Worm (Caenorhabditis elegans) whole organism, L1 larva: ENCODE results near the gene ctsa-3.1.

Source experiments
- C04F5.9 ChIP-seq: sonication (generic microtip); optimal IDR thresholded peaks from 2 replicates; lab custom pipeline; 2016; ENCODE audit warnings: missing genetic modification characterization, missing compliant biosample characterization
- C16A3.4 ChIP-seq: fragments of 150-350 bp; optimal IDR thresholded peaks from 2 replicates; lab custom pipeline; 2014; ENCODE audit warnings: missing biosample characterization, missing genetic modification characterization
- F16B12.6 ChIP-seq: fragments of 150-350 bp; optimal IDR thresholded peaks from 2 replicates; lab custom pipeline; 2014; ENCODE audit warnings: missing biosample characterization, missing genetic modification characterization
- Y116A8C.19 ChIP-seq: sonication (generic microtip); optimal IDR thresholded peaks from 2 replicates; lab custom pipeline; 2016; ENCODE audit warnings: missing compliant biosample characterization, missing genetic modification characterization, borderline replicate concordance
- alr-1 ChIP-seq: fragments of 200-800 bp; sonication (Bioruptor generic); optimal IDR thresholded peaks from 2 replicates; lab custom pipeline; 2018; ENCODE audit warnings: borderline replicate concordance, mild to moderate bottlenecking, missing genetic modification characterization, missing compliant biosample characterization
- ceh-63 ChIP-seq: fragments of 200-800 bp; sonication (Bioruptor generic); optimal IDR thresholded peaks from 2 replicates; lab custom pipeline; 2018; ENCODE audit warnings: mild to moderate bottlenecking, missing genetic modification characterization, missing compliant biosample characterization
- ceh-82 ChIP-seq, 3 experiments: fragments of 150-350 bp in 1 of 3; sonication (generic microtip) in 2 of 3; optimal IDR thresholded peaks; 2 replicates each; lab custom pipeline; 2014 to 2017; ENCODE audit warnings: missing biosample characterization in 3 of 3, missing genetic modification characterization in 3 of 3
- ceh-88 ChIP-seq: fragments of 200-800 bp; sonication (Bioruptor generic); IDR thresholded peaks from 2 replicates; pipeline ENCODE4 v1.3.6; 2022; ENCODE audit warnings: missing genetic modification characterization, missing compliant biosample characterization
- dsc-1 ChIP-seq: sonication (generic microtip); optimal IDR thresholded peaks from 2 replicates; lab custom pipeline; 2016; ENCODE audit warnings: mild to moderate bottlenecking, missing genetic modification characterization, missing compliant biosample characterization
- efl-1 ChIP-seq, 4 experiments: fragments of 150-350 bp; optimal IDR thresholded peaks in 3 of 4; peaks in 1 of 4; 1 replicate in 1 of 4; 2 replicates in 3 of 4; lab custom pipeline; 2014; ENCODE audit warnings: missing biosample characterization in 2 of 4, missing genetic modification characterization in 2 of 4, missing genetic modification reagents in 2 of 4
- egl-13 ChIP-seq: sonication (generic microtip); optimal IDR thresholded peaks from 2 replicates; lab custom pipeline; 2016; ENCODE audit warnings: missing genotype, missing genetic modification reagents, missing genetic modification characterization, missing compliant biosample characterization
- elt-2 ChIP-seq: sonication (generic microtip); optimal IDR thresholded peaks from 2 replicates; lab custom pipeline; 2016; ENCODE audit warnings: missing genetic modification characterization, mild to moderate bottlenecking, inconsistent platforms, missing compliant biosample characterization, missing genetic modification reagents
- ets-5 ChIP-seq: fragments of 200-800 bp; sonication (Bioruptor generic); IDR thresholded peaks from 2 replicates; pipeline ENCODE4 v1.3.6; 2022; ENCODE audit warnings: missing genetic modification characterization, missing compliant biosample characterization
- fkh-8 ChIP-seq: sonication (generic microtip); optimal IDR thresholded peaks from 2 replicates; lab custom pipeline; 2016; ENCODE audit warnings: mild to moderate bottlenecking, missing genetic modification characterization, missing compliant biosample characterization
- hlh-4 ChIP-seq: sonication (generic microtip); optimal IDR thresholded peaks from 2 replicates; lab custom pipeline; 2016; ENCODE audit warnings: mild to moderate bottlenecking, missing genetic modification characterization, missing compliant biosample characterization
- hpl-2 ChIP-seq: fragments of 150-350 bp; optimal IDR thresholded peaks from 2 replicates; lab custom pipeline; 2014; ENCODE audit warnings: missing biosample characterization, missing genetic modification reagents, missing genetic modification characterization
- irx-1 ChIP-seq: sonication (generic microtip); optimal IDR thresholded peaks from 2 replicates; lab custom pipeline; 2016; ENCODE audit warnings: missing genetic modification characterization, missing compliant biosample characterization
- lin-13 ChIP-seq: fragments of 150-350 bp; optimal IDR thresholded peaks from 2 replicates; lab custom pipeline; 2014; ENCODE audit warnings: missing biosample characterization, missing genetic modification reagents, missing genetic modification characterization
- lin-14 ChIP-seq: fragments of 200-800 bp; sonication (Bioruptor generic); optimal IDR thresholded peaks from 2 replicates; lab custom pipeline; 2018; ENCODE audit warnings: mild to moderate bottlenecking, missing genetic modification characterization, moderate library complexity, missing compliant biosample characterization
- lin-35 ChIP-seq, 2 experiments: fragments of 150-350 bp; optimal IDR thresholded peaks; 2 replicates each; lab custom pipeline; 2014; ENCODE audit warnings: missing biosample characterization in 2 of 2, missing genetic modification characterization in 2 of 2, missing genetic modification reagents in 2 of 2
- lin-39 ChIP-seq: fragments of 150-350 bp; optimal IDR thresholded peaks from 2 replicates; lab custom pipeline; 2014; ENCODE audit warnings: missing biosample characterization, missing genetic modification reagents, missing genetic modification characterization
- lir-3 ChIP-seq: sonication (generic microtip); optimal IDR thresholded peaks from 2 replicates; lab custom pipeline; 2016; ENCODE audit warnings: mild to moderate bottlenecking, missing genetic modification characterization, moderate library complexity, missing compliant biosample characterization; ENCODE audit not compliant: poor library complexity
- lsy-2 ChIP-seq, 2 experiments: fragments of 150-350 bp; optimal IDR thresholded peaks; 2 replicates each; lab custom pipeline; 2014; ENCODE audit warnings: missing biosample characterization in 2 of 2, missing genetic modification characterization in 2 of 2
- mdl-1 ChIP-seq, 2 experiments: fragments of 150-350 bp; optimal IDR thresholded peaks; 2 replicates each; lab custom pipeline; 2014 to 2017; ENCODE audit warnings: missing biosample characterization in 2 of 2, missing genetic modification characterization in 2 of 2, inconsistent platforms in 1 of 2
- mep-1 ChIP-seq: fragments of 150-350 bp; optimal IDR thresholded peaks from 2 replicates; lab custom pipeline; 2014; ENCODE audit warnings: missing biosample characterization, missing genetic modification characterization
- nhr-12 ChIP-seq: sonication (generic microtip); optimal IDR thresholded peaks from 2 replicates; lab custom pipeline; 2017; ENCODE audit warnings: missing biosample characterization, missing genetic modification characterization
- nhr-19 ChIP-seq: fragments of 200-800 bp; sonication (Bioruptor generic); conservative IDR thresholded peaks from 2 replicates; pipeline ENCODE4 v1.3.6; 2022; ENCODE audit warnings: missing genetic modification characterization, missing compliant biosample characterization
- nhr-20 ChIP-seq: sonication (generic microtip); optimal IDR thresholded peaks from 2 replicates; lab custom pipeline; 2016; ENCODE audit warnings: mild to moderate bottlenecking, missing genetic modification characterization, missing compliant biosample characterization
- nhr-47 ChIP-seq: sonication (generic microtip); optimal IDR thresholded peaks from 2 replicates; lab custom pipeline; 2016; ENCODE audit warnings: mild to moderate bottlenecking, missing genetic modification characterization, moderate library complexity, missing compliant biosample characterization
- nhr-71 ChIP-seq: sonication (generic microtip); optimal IDR thresholded peaks from 2 replicates; lab custom pipeline; 2016; ENCODE audit warnings: mild to moderate bottlenecking, missing genetic modification characterization, moderate library complexity, missing compliant biosample characterization
- nhr-77 ChIP-seq: fragments of 150-350 bp; optimal IDR thresholded peaks from 2 replicates; lab custom pipeline; 2014; ENCODE audit warnings: missing biosample characterization, missing genetic modification characterization
- nhr-84 ChIP-seq: sonication (generic microtip); optimal IDR thresholded peaks from 2 replicates; lab custom pipeline; 2017; ENCODE audit warnings: missing biosample characterization, missing genetic modification characterization
- nhr-85 ChIP-seq: sonication (generic microtip); peaks from one replicate; lab custom pipeline; 2016; ENCODE audit warnings: missing genetic modification characterization, inconsistent platforms, missing compliant biosample characterization
- nhr-90 ChIP-seq: sonication (generic microtip); optimal IDR thresholded peaks from 2 replicates; lab custom pipeline; 2016; ENCODE audit warnings: mild to moderate bottlenecking, missing genetic modification characterization, missing compliant biosample characterization; ENCODE audit not compliant: poor library complexity
- pag-3 ChIP-seq: sonication (generic microtip); optimal IDR thresholded peaks from 2 replicates; lab custom pipeline; 2017; ENCODE audit warnings: missing genetic modification characterization, mild to moderate bottlenecking, missing compliant biosample characterization, antibody characterized with exemption, borderline replicate concordance; ENCODE audit not compliant: insufficient read depth
- pax-3 ChIP-seq: fragments of 200-800 bp; sonication (Bioruptor generic); optimal IDR thresholded peaks from 2 replicates; lab custom pipeline; 2018; ENCODE audit warnings: mild to moderate bottlenecking, missing genetic modification characterization, moderate library complexity, missing compliant biosample characterization
- rnt-1 ChIP-seq: sonication (generic microtip); optimal IDR thresholded peaks from 2 replicates; lab custom pipeline; 2016; ENCODE audit warnings: mild to moderate bottlenecking, missing genetic modification characterization, moderate library complexity, missing compliant biosample characterization
- skn-1 ChIP-seq: fragments of 150-350 bp; optimal IDR thresholded peaks from 2 replicates; lab custom pipeline; 2014; ENCODE audit warnings: missing biosample characterization, missing genetic modification characterization
- snpc-4 ChIP-seq: fragments of 150-350 bp; optimal IDR thresholded peaks from 2 replicates; lab custom pipeline; 2014; ENCODE audit warnings: missing biosample characterization, missing genetic modification characterization
- snu-23 ChIP-seq: sonication (generic microtip); optimal IDR thresholded peaks from 2 replicates; lab custom pipeline; 2016; ENCODE audit warnings: missing genetic modification characterization, missing compliant biosample characterization
- sup-37 ChIP-seq: fragments of 200-800 bp; sonication (Bioruptor generic); optimal IDR thresholded peaks from 2 replicates; lab custom pipeline; 2018; ENCODE audit warnings: mild to moderate bottlenecking, missing genetic modification characterization, missing compliant biosample characterization
- tlp-1 ChIP-seq: fragments of 150-350 bp; optimal IDR thresholded peaks from 2 replicates; lab custom pipeline; 2014; ENCODE audit warnings: missing biosample characterization, missing genetic modification characterization
- unc-130 ChIP-seq: fragments of 150-350 bp; optimal IDR thresholded peaks from 2 replicates; lab custom pipeline; 2017; ENCODE audit warnings: missing biosample characterization, missing genetic modification characterization, inconsistent platforms
- unc-86 ChIP-seq: sonication (generic microtip); optimal IDR thresholded peaks from 2 replicates; lab custom pipeline; 2016; ENCODE audit warnings: missing genetic modification characterization, missing compliant biosample characterization
- xbp-1 ChIP-seq: sonication (generic microtip); optimal IDR thresholded peaks from 2 replicates; lab custom pipeline; 2016; ENCODE audit warnings: missing genetic modification characterization, missing compliant biosample characterization
- zag-1 ChIP-seq: fragments of 150-350 bp; optimal IDR thresholded peaks from 2 replicates; lab custom pipeline; 2014; ENCODE audit warnings: missing biosample characterization, missing genetic modification characterization
- zip-4 ChIP-seq: fragments of 200-800 bp; sonication (Bioruptor generic); optimal IDR thresholded peaks from 2 replicates; lab custom pipeline; 2018; ENCODE audit warnings: mild to moderate bottlenecking, missing genetic modification characterization, moderate library complexity, missing compliant biosample characterization

ctsa-3.1 gene

ce11 chrII:7232517-7232916 lies at the start of gene ctsa-3.1:
Gene ctsa-3.1, plus strand, starts transcription at chrII:7232853.
- no peak for TF ChIP-seq lin-39 (tag; lab: Kevin White, UChicago)
- TF ChIP-seq hpl-2 (GFP tag; lab: Kevin White, UChicago) = no peak
- TF ChIP-seq nhr-84 (tag; lab: Kevin White, UChicago) = no peak
- TF ChIP-seq elt-2 (tag; lab: Kevin White, UChicago) = peak; percentile 66
- no peak for TF ChIP-seq pax-3 (tag; lab: Kevin White, UChicago)
- peak; percentile 1 for TF ChIP-seq lin-14 (GFP tag; lab: Kevin White, UChicago)
- TF ChIP-seq pag-3 (tag; lab: Kevin White, UChicago) = no peak
- no peak for TF ChIP-seq ets-5 (GFP tag; lab: Robert Waterston, UW)
- no peak for TF ChIP-seq nhr-90
- TF ChIP-seq tlp-1 = no peak
- TF ChIP-seq hlh-4 (tag; lab: Kevin White, UChicago) = no peak
- no peak for TF ChIP-seq nhr-77 (tag; lab: Kevin White, UChicago)

ce11 chrII:7183493-7184272 lies 49.0 kb upstream of the ctsa-3.1 start, which contains the start of gene pdl-1:
Gene pdl-1, plus strand, starts transcription at chrII:7183801.
- no peak for TF ChIP-seq ceh-63
- peak; percentile 79 for TF ChIP-seq rnt-1 (tag; lab: Kevin White, UChicago)
- no peak for TF ChIP-seq sup-37 (GFP tag; lab: Kevin White, UChicago)
- TF ChIP-seq efl-1 (optimal IDR thresholded peaks at IDR 0.05; lab: Kevin White, UChicago) = peak; percentile 44 to 60
- peak; percentile 35 to 96 for TF ChIP-seq efl-1 (GFP tag; optimal IDR thresholded peaks at IDR 0.05 in 1 of 2; lab: Kevin White, UChicago)
- TF ChIP-seq alr-1 (tag; lab: Kevin White, UChicago) = no peak
- TF ChIP-seq lin-35 (GFP tag; optimal IDR thresholded peaks at IDR 0.05; lab: Kevin White, UChicago) = peak; percentile 63 to 77
- peak; percentile 32 for TF ChIP-seq F16B12.6 (tag; lab: Kevin White, UChicago)
- peak; percentile 27 for TF ChIP-seq lin-13 (GFP tag; lab: Kevin White, UChicago)
- TF ChIP-seq xbp-1 = peak; percentile 64
- TF ChIP-seq hpl-2 (GFP tag; lab: Kevin White, UChicago) = no peak
- TF ChIP-seq lsy-2 (tag; optimal IDR thresholded peaks at IDR 0.05; lab: Kevin White, UChicago) = peak; percentile 61 to 72
- TF ChIP-seq snu-23 (GFP tag; lab: Kevin White, UChicago) = peak; percentile 83
- TF ChIP-seq elt-2 (tag; lab: Kevin White, UChicago) = peak; percentile 46
- peak; percentile 38 for TF ChIP-seq egl-13 (tag; lab: Kevin White, UChicago)
- peak; percentile 68 for TF ChIP-seq nhr-85 (tag; lab: Kevin White, UChicago)
- no peak for TF ChIP-seq nhr-12 (tag; lab: Kevin White, UChicago)
- TF ChIP-seq lin-14 (GFP tag; lab: Kevin White, UChicago) = peak; percentile 61
- peak; percentile 60 for TF ChIP-seq skn-1
- TF ChIP-seq dsc-1 (tag; lab: Kevin White, UChicago) = peak; percentile 72
- TF ChIP-seq lir-3 (tag; lab: Kevin White, UChicago) = peak; percentile 87
- TF ChIP-seq zag-1 = no peak
- peak; percentile 17 for TF ChIP-seq zip-4 (GFP tag; lab: Kevin White, UChicago)
- TF ChIP-seq nhr-71 (tag; lab: Kevin White, UChicago) = peak; percentile 73
- TF ChIP-seq snpc-4 (tag; lab: Kevin White, UChicago) = peak; percentile 58
- TF ChIP-seq unc-130 (tag; lab: Kevin White, UChicago) = peak; percentile 15
- peak; percentile 10 for TF ChIP-seq C04F5.9 (tag; lab: Kevin White, UChicago)
- no peak for TF ChIP-seq Y116A8C.19 (tag; lab: Kevin White, UChicago)
- TF ChIP-seq nhr-19 (GFP tag; lab: Robert Waterston, UW) = peak; percentile 73
- TF ChIP-seq nhr-47 = peak; percentile 78
- peak; percentile 48 for TF ChIP-seq unc-86 (tag; lab: Kevin White, UChicago)
- 0 out of 2 replicates have a peak, but pooled peaks have one; percentile 42 for TF ChIP-seq ceh-88 (GFP tag; lab: Robert Waterston, UW)
- TF ChIP-seq nhr-20 (tag; lab: Kevin White, UChicago) = peak; percentile 73
- TF ChIP-seq irx-1 (tag; lab: Kevin White, UChicago) = peak; percentile 17
- TF ChIP-seq mdl-1 (tag; optimal IDR thresholded peaks at IDR 0.05; lab: Kevin White, UChicago) = peak in 1 of 2 experiments; percentile 79
- peak; percentile 84 for TF ChIP-seq C16A3.4
- TF ChIP-seq pax-3 (tag; lab: Kevin White, UChicago) = peak; percentile 69
- TF ChIP-seq ceh-82 (tag; optimal IDR thresholded peaks at IDR 0.05; lab: Kevin White, UChicago) = peak; percentile 35 to 83 (median 68)
- peak; percentile 62 for TF ChIP-seq fkh-8 (tag; lab: Kevin White, UChicago)
- peak; percentile 77 for TF ChIP-seq mep-1 (tag; lab: Kevin White, UChicago)
